Fruit fly (Drosophila melanogaster) whole organism, embryonic: Measurements from ENCODE around the gene CG14410.
A peak's percentile ranks its signal among the peaks of the same experiment; 100 is the strongest.

Source experiments
- Adf1 ChIP-seq: fragments of 200-800 bp; sonication (Bioruptor generic); IDR thresholded peaks from 2 replicates; pipeline ENCODE4 v1.3.6; 2022; ENCODE audit warnings: missing biosample characterization, missing genetic modification characterization
- BEAF-32 ChIP-seq: fragments of 200-800 bp; sonication (Bioruptor generic); optimal IDR thresholded peaks from 3 replicates; lab custom pipeline; 2017; ENCODE audit warnings: missing biosample characterization, missing genetic modification characterization, mild to moderate bottlenecking, moderate library complexity, missing genetic modification reagents
- CG10431 ChIP-seq: fragments of 200-800 bp; sonication (Bioruptor generic); optimal IDR thresholded peaks from 3 replicates; lab custom pipeline; 2018; ENCODE audit warnings: missing biosample characterization, mild to moderate bottlenecking, missing genetic modification characterization
- CG10543 ChIP-seq: fragments of 200-800 bp; sonication (Bioruptor generic); optimal IDR thresholded peaks from 3 replicates; lab custom pipeline; 2017; ENCODE audit warnings: missing biosample characterization, mild to moderate bottlenecking, missing genetic modification characterization, moderate library complexity
- CG11696 ChIP-seq: fragments of 200-800 bp; sonication (Bioruptor generic); IDR thresholded peaks from 2 replicates; pipeline ENCODE4 v1.3.6; 2022; ENCODE audit warnings: missing biosample characterization, missing genetic modification characterization
- CG12236 ChIP-seq: fragments of 200-800 bp; sonication (Bioruptor generic); optimal IDR thresholded peaks from 2 replicates; lab custom pipeline; 2016; ENCODE audit warnings: missing biosample characterization, missing genetic modification characterization
- CG12299 ChIP-seq: fragments of 200-800 bp; sonication (Bioruptor generic); optimal IDR thresholded peaks from 2 replicates; lab custom pipeline; 2018; ENCODE audit warnings: missing biosample characterization, mild to moderate bottlenecking, missing genetic modification characterization
- CG15073 ChIP-seq: fragments of 200-800 bp; sonication (Bioruptor generic); optimal IDR thresholded peaks from 2 replicates; lab custom pipeline; 2016; ENCODE audit warnings: missing biosample characterization, missing genetic modification characterization
- CG16779 ChIP-seq: fragments of 200-800 bp; sonication (Bioruptor generic); IDR thresholded peaks from 2 replicates; pipeline ENCODE4 v1.3.6; 2022; ENCODE audit warnings: missing biosample characterization, missing genetic modification characterization
- CG16815 ChIP-seq: fragments of 200-800 bp; sonication (Bioruptor generic); optimal IDR thresholded peaks from 3 replicates; lab custom pipeline; 2017; ENCODE audit warnings: missing biosample characterization, mild to moderate bottlenecking, missing genetic modification characterization
- CG17186 ChIP-seq: fragments of 200-800 bp; sonication (Bioruptor generic); optimal IDR thresholded peaks from 3 replicates; lab custom pipeline; 2017; ENCODE audit warnings: missing biosample characterization, missing genetic modification reagents, missing genetic modification characterization
- CG17385 ChIP-seq: fragments of 200-800 bp; sonication (Bioruptor generic); optimal IDR thresholded peaks from 3 replicates; lab custom pipeline; 2018; ENCODE audit warnings: missing biosample characterization, mild to moderate bottlenecking, missing genetic modification characterization
- CG3163 ChIP-seq: fragments of 200-800 bp; sonication (Bioruptor generic); optimal IDR thresholded peaks from 3 replicates; lab custom pipeline; 2016; ENCODE audit warnings: missing biosample characterization, missing genetic modification characterization
- CG32767 ChIP-seq: fragments of 200-800 bp; sonication (Bioruptor generic); IDR thresholded peaks from 2 replicates; pipeline ENCODE4 v1.3.6; 2022; ENCODE audit warnings: missing biosample characterization, missing genetic modification characterization
- CG33213 ChIP-seq: fragments of 200-800 bp; sonication (Bioruptor generic); optimal IDR thresholded peaks from 3 replicates; lab custom pipeline; 2016; ENCODE audit warnings: missing biosample characterization, missing genetic modification characterization
- CG42726 ChIP-seq: fragments of 200-800 bp; sonication (Bioruptor generic); IDR thresholded peaks from 2 replicates; pipeline ENCODE4 v1.3.6; 2022; ENCODE audit warnings: missing biosample characterization, missing genetic modification characterization; ENCODE audit not compliant: partially characterized antibody
- CG6654 ChIP-seq: fragments of 200-800 bp; sonication (Bioruptor generic); optimal IDR thresholded peaks from 2 replicates; lab custom pipeline; 2017; ENCODE audit warnings: missing biosample characterization, mild to moderate bottlenecking, missing genetic modification characterization
- CG7271 ChIP-seq: fragments of 200-800 bp; sonication (Bioruptor generic); optimal IDR thresholded peaks from 2 replicates; lab custom pipeline; 2018; ENCODE audit warnings: missing biosample characterization, mild to moderate bottlenecking, missing genetic modification characterization, moderate library complexity
- CG7963 ChIP-seq: fragments of 200-800 bp; sonication (Bioruptor generic); IDR thresholded peaks from 3 replicates; pipeline ENCODE4 v1.3.6; 2022; ENCODE audit warnings: missing biosample characterization, missing genetic modification characterization; ENCODE audit not compliant: partially characterized antibody
- CG8290 ChIP-seq, 3 experiments: fragments of 200-800 bp; sonication (Bioruptor generic); optimal IDR thresholded peaks; 2 replicates each; lab custom pipeline; 2016 to 2019; ENCODE audit warnings: missing biosample characterization in 3 of 3, missing genetic modification characterization in 3 of 3, mild to moderate bottlenecking in 2 of 3, moderate library complexity in 1 of 3
- CG9609 ChIP-seq: fragments of 200-800 bp; sonication (Bioruptor generic); optimal IDR thresholded peaks from 3 replicates; lab custom pipeline; 2016; ENCODE audit warnings: missing biosample characterization, missing genetic modification characterization
- D19A ChIP-seq: fragments of 200-800 bp; optimal IDR thresholded peaks from 3 replicates; lab custom pipeline; 2019; ENCODE audit warnings: missing biosample characterization, mild to moderate bottlenecking, missing genetic modification characterization, moderate library complexity
- Eip74EF ChIP-seq, 2 experiments: fragments of 200-800 bp in 1 of 2; fragments of >200 bp in 1 of 2; sonication (Bioruptor generic) in 1 of 2; optimal IDR thresholded peaks; 2 replicates each; lab custom pipeline; 2017 to 2019; ENCODE audit warnings: missing biosample characterization in 2 of 2, missing genetic modification characterization in 2 of 2, mild to moderate bottlenecking in 1 of 2, moderate library complexity in 1 of 2
- GATAe ChIP-seq: fragments of 200-800 bp; sonication (Bioruptor generic); conservative IDR thresholded peaks from 2 replicates; pipeline ENCODE4 v1.3.6; 2022; ENCODE audit warnings: missing biosample characterization, missing genetic modification characterization
- Gsc ChIP-seq: fragments of 200-800 bp; sonication (Bioruptor generic); IDR thresholded peaks from 2 replicates; pipeline ENCODE4 v1.3.6; 2022; ENCODE audit warnings: missing biosample characterization, missing genetic modification characterization
- Hand ChIP-seq: fragments of 200-800 bp; sonication (Bioruptor generic); optimal IDR thresholded peaks from 2 replicates; lab custom pipeline; 2017; ENCODE audit warnings: mild to moderate bottlenecking, missing biosample characterization, missing genetic modification reagents, missing genetic modification characterization
- Jarid2 ChIP-seq: fragments of 200-800 bp; sonication (Bioruptor generic); optimal IDR thresholded peaks from 3 replicates; lab custom pipeline; 2017; ENCODE audit warnings: mild to moderate bottlenecking, missing biosample characterization, missing genetic modification reagents, missing genetic modification characterization
- Max ChIP-seq: fragments of 200-800 bp; sonication (Bioruptor generic); optimal IDR thresholded peaks from 2 replicates; lab custom pipeline; 2016; ENCODE audit warnings: missing biosample characterization, mild to moderate bottlenecking, missing genetic modification characterization
- Mes4 ChIP-seq: fragments of 200-800 bp; sonication (Bioruptor generic); optimal IDR thresholded peaks from 2 replicates; lab custom pipeline; 2016; ENCODE audit warnings: missing biosample characterization, missing genetic modification characterization
- Nf-YB ChIP-seq: fragments of 200-800 bp; sonication (Bioruptor generic); optimal IDR thresholded peaks from 3 replicates; lab custom pipeline; 2019; ENCODE audit warnings: missing biosample characterization, mild to moderate bottlenecking, missing genetic modification characterization, moderate library complexity
- Ravus ChIP-seq: fragments of 200-800 bp; sonication (Bioruptor generic); IDR thresholded peaks from 2 replicates; pipeline ENCODE4 v1.3.6; 2022; ENCODE audit warnings: missing biosample characterization, missing genetic modification characterization
- ato ChIP-seq: fragments of 200-800 bp; sonication (Bioruptor generic); IDR thresholded peaks from 2 replicates; pipeline ENCODE4 v1.3.6; 2022; ENCODE audit warnings: missing biosample characterization, missing genetic modification characterization; ENCODE audit not compliant: partially characterized antibody
- cad ChIP-seq: fragments of >200 bp; optimal IDR thresholded peaks from 2 replicates; lab custom pipeline; 2017; ENCODE audit warnings: missing biosample characterization, missing genetic modification characterization
- chinmo ChIP-seq: fragments of 200-800 bp; sonication (Bioruptor generic); IDR thresholded peaks from 4 replicates; pipeline ENCODE4 v1.3.6; 2022; ENCODE audit warnings: missing biosample characterization, missing genetic modification characterization; ENCODE audit not compliant: partially characterized antibody
- da ChIP-seq: fragments of 200-800 bp; sonication (Bioruptor generic); optimal IDR thresholded peaks from 2 replicates; lab custom pipeline; 2016; ENCODE audit warnings: missing biosample characterization, missing genetic modification characterization
- gcm ChIP-seq: fragments of 200-800 bp; sonication (Bioruptor generic); optimal IDR thresholded peaks from 2 replicates; lab custom pipeline; 2019; ENCODE audit warnings: missing biosample characterization, mild to moderate bottlenecking, missing genetic modification characterization, moderate library complexity
- gem ChIP-seq: fragments of 200-800 bp; sonication (Bioruptor generic); optimal IDR thresholded peaks from 2 replicates; lab custom pipeline; 2019; ENCODE audit warnings: missing biosample characterization, mild to moderate bottlenecking, missing genetic modification characterization, moderate library complexity
- ind ChIP-seq: fragments of 200-800 bp; sonication (Bioruptor generic); optimal IDR thresholded peaks from 3 replicates; lab custom pipeline; 2016; ENCODE audit warnings: missing biosample characterization, missing genetic modification characterization
- jigr1 ChIP-seq: fragments of 200-800 bp; sonication (Bioruptor generic); IDR thresholded peaks from 3 replicates; pipeline ENCODE4 v1.3.6; 2022; ENCODE audit warnings: missing biosample characterization, missing genetic modification characterization
- nau ChIP-seq: fragments of 200-800 bp; sonication (Bioruptor generic); optimal IDR thresholded peaks from 3 replicates; lab custom pipeline; 2017; ENCODE audit warnings: missing biosample characterization, mild to moderate bottlenecking, missing genetic modification characterization, missing genetic modification reagents
- nerfin-2 ChIP-seq: fragments of 200-800 bp; sonication (Bioruptor generic); IDR thresholded peaks from 2 replicates; pipeline ENCODE4 v1.3.6; 2022; ENCODE audit warnings: missing biosample characterization, missing genetic modification characterization; ENCODE audit not compliant: partially characterized antibody
- pum ChIP-seq: fragments of 200-800 bp; sonication (Bioruptor generic); optimal IDR thresholded peaks from 2 replicates; lab custom pipeline; 2016; ENCODE audit warnings: missing biosample characterization, missing genetic modification characterization
- ranshi ChIP-seq: fragments of 200-800 bp; sonication (Bioruptor generic); IDR thresholded peaks from 2 replicates; pipeline ENCODE4 v1.3.6; 2022; ENCODE audit warnings: missing biosample characterization, missing genetic modification characterization
- ro ChIP-seq: fragments of 200-800 bp; sonication (Bioruptor generic); IDR thresholded peaks from 2 replicates; pipeline ENCODE4 v1.3.6; 2022; ENCODE audit warnings: missing biosample characterization, missing genetic modification characterization
- row ChIP-seq: fragments of 200-800 bp; sonication (Bioruptor generic); IDR thresholded peaks from 3 replicates; pipeline ENCODE4 v1.3.6; 2022; ENCODE audit warnings: missing biosample characterization, missing genetic modification characterization
- sd ChIP-seq: fragments of 200-800 bp; sonication (Bioruptor generic); optimal IDR thresholded peaks from 3 replicates; lab custom pipeline; 2018; ENCODE audit warnings: missing biosample characterization, mild to moderate bottlenecking, missing genetic modification characterization, moderate library complexity
- sima ChIP-seq: fragments of 200-800 bp; sonication (Bioruptor generic); optimal IDR thresholded peaks from 2 replicates; lab custom pipeline; 2016; ENCODE audit warnings: missing biosample characterization, missing genetic modification characterization
- sisA ChIP-seq: fragments of 200-800 bp; sonication (Bioruptor generic); IDR thresholded peaks from 2 replicates; pipeline ENCODE4 v1.3.6; 2022; ENCODE audit warnings: missing biosample characterization, missing genetic modification characterization
- vvl ChIP-seq: fragments of 200-800 bp; sonication (Bioruptor generic); IDR thresholded peaks from 2 replicates; pipeline ENCODE4 v1.3.6; 2022; ENCODE audit warnings: missing biosample characterization, missing genetic modification characterization

The CG14410 gene

DNA sequence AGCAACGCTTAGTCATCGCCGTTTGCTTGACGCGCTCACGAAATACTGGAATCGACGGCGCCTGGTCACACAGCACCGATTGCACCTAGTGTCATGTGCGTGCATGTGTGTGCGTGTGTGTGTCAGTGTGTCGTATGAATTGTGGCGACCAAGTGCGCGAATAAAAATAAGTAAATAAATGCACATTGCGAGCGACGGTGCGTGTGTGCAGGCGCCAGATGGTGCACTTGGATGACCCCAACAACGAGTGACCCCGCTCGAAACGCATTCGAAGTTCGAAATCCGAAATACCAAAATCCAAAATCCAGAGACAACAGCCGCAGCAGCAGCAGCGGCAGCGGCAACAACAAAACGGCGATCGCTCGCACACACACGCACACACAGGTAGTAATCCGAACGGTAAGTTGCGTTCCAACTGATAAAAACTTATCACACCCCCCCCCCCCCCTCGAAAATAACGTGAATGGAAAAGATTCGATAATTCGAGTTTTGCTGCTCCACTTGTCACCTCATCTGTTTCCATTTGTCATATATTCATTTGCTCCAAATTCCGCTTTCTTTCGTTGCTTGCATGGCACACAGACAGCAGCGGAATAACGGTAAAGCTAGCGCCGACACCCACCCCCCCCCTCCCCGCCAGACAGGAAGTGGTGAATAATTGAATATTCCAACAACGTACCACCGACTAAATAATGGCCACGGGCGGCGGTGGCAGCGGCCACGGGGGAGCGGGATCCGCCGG lies 3.8 kb upstream of the CG14410 start, which contains the start of gene CG14411 (continued):
- no peak for TF ChIP-seq gem (tag; lab: Kevin White, UChicago)
- TF ChIP-seq CG42726 (GFP tag; lab: Robert Waterston, UW) = no peak
- no peak for TF ChIP-seq nerfin-2 (GFP tag; lab: Robert Waterston, UW)
- TF ChIP-seq CG10543 (GFP tag; lab: Kevin White, UChicago) = no peak
- no peak for TF ChIP-seq CG16779
- TF ChIP-seq CG9609 (GFP tag; lab: Kevin White, UChicago) = no peak
- peak; percentile 36 for TF ChIP-seq vvl (GFP tag; lab: Robert Waterston, UW)
- no peak for TF ChIP-seq Gsc
- no peak for TF ChIP-seq ranshi (GFP tag; lab: Robert Waterston, UW)
- no peak for TF ChIP-seq BEAF-32 (GFP tag; lab: Kevin White, UChicago)
- no peak for TF ChIP-seq sisA (GFP tag; lab: Robert Waterston, UW)
- no peak for TF ChIP-seq CG16815 (GFP tag; lab: Kevin White, UChicago)
- TF ChIP-seq CG17186 = peak; percentile 7
- TF ChIP-seq CG3163 (GFP tag; lab: Kevin White, UChicago) = no peak
- no peak for TF ChIP-seq Hand (GFP tag; lab: Kevin White, UChicago)
- TF ChIP-seq Mes4 = no peak
- no peak for TF ChIP-seq CG7271 (tag; lab: Kevin White, UChicago)
- TF ChIP-seq CG10431 = no peak
- no peak for TF ChIP-seq CG12299
- peak; percentile 59; the same call in 2 of the 3 replicates for TF ChIP-seq row (GFP tag; lab: Robert Waterston, UW)
- TF ChIP-seq Adf1 (GFP tag; lab: Robert Waterston, UW) = peak; percentile 82
- TF ChIP-seq CG32767 = no peak
- TF ChIP-seq Eip74EF (GFP tag; optimal IDR thresholded peaks at IDR 0.05; lab: Kevin White, UChicago) = no peak
- no peak for TF ChIP-seq CG6654
- no peak for TF ChIP-seq CG12236 (GFP tag; lab: Kevin White, UChicago)
- TF ChIP-seq CG11696 (GFP tag; lab: Robert Waterston, UW) = no peak
- no peak for TF ChIP-seq D19A (tag; lab: Kevin White, UChicago)
- no peak for TF ChIP-seq jigr1 (GFP tag; lab: Robert Waterston, UW)
- no peak for TF ChIP-seq CG7963 (GFP tag; lab: Robert Waterston, UW)
- no peak for TF ChIP-seq ato
- TF ChIP-seq sima = no peak
- peak; percentile 36 for TF ChIP-seq sd (tag; lab: Kevin White, UChicago)
- no peak for TF ChIP-seq Ravus (GFP tag; lab: Robert Waterston, UW)
- TF ChIP-seq cad = no peak
- no peak for TF ChIP-seq CG8290 (GFP tag; optimal IDR thresholded peaks at IDR 0.05; lab: Kevin White, UChicago)
- TF ChIP-seq CG8290 (tag; optimal IDR thresholded peaks at IDR 0.05; lab: Kevin White, UChicago) = peak in 1 of 2 experiments; percentile 35
- TF ChIP-seq pum = no peak
- no peak for TF ChIP-seq da (GFP tag; lab: Kevin White, UChicago)
- TF ChIP-seq ro = no peak
- no peak for TF ChIP-seq Nf-YB (GFP tag; lab: Kevin White, UChicago)
- TF ChIP-seq chinmo (GFP tag; lab: Robert Waterston, UW) = peak; percentile 85
- TF ChIP-seq GATAe (GFP tag; lab: Robert Waterston, UW) = no peak
- TF ChIP-seq ind (GFP tag; lab: Kevin White, UChicago) = no peak
- TF ChIP-seq CG15073 (GFP tag; lab: Kevin White, UChicago) = no peak
- TF ChIP-seq CG17385 (GFP tag; lab: Kevin White, UChicago) = no peak
- TF ChIP-seq Jarid2 (GFP tag; lab: Kevin White, UChicago) = peak; percentile 42
- no peak for TF ChIP-seq Max (GFP tag; lab: Kevin White, UChicago)
- TF ChIP-seq nau (GFP tag; lab: Kevin White, UChicago) = no peak
- TF ChIP-seq CG33213 = no peak
- TF ChIP-seq gcm (GFP tag; lab: Kevin White, UChicago) = no peak
